Worm (Caenorhabditis elegans): Measurements from ENCODE around the gene srh-135.

DNA sequence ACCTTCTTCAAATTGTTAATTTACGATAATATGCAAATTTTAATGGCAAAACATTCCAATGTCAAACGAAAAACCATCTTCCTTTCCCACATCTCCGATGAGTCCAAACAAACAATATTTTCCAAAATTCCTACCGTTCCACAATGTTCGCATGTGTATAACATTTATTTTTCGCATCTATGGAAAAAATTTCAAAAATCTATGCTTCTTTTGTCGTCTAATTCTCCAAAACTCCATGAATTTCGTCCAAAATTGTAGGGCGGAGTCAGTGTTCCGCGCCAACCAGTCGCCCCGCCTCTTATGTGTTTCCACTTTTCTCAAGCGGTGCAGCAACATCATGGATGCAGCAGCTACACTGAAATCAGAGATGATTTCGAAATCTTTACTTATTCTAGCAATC, 4.0 kb upstream of the srh-135 start, which contains the start of gene T01E8.8:
- TF ChIP-seq unc-39 (tag; optimal IDR thresholded peaks at IDR 0.05), result no peak
- TF ChIP-seq unc-130 (GFP tag; optimal IDR thresholded peaks at IDR 0.05), result no peak
- TF ChIP-seq skn-1 (tag; optimal IDR thresholded peaks at IDR 0.05), result no peak
- TF ChIP-seq nhr-28 (tag; optimal IDR thresholded peaks at IDR 0.05), result no peak
- no peak for TF ChIP-seq ztf-7 (tag; optimal IDR thresholded peaks at IDR 0.05)
- TF ChIP-seq snpc-4 (tag; optimal IDR thresholded peaks at IDR 0.05), result no peak
- no peak for TF ChIP-seq egl-43 (GFP tag; IDR thresholded peaks at IDR 0.05)
- no peak for TF ChIP-seq dmd-9 (GFP tag; IDR thresholded peaks at IDR 0.05)
- no peak for TF ChIP-seq nhr-237 (tag; optimal IDR thresholded peaks at IDR 0.05)
- TF ChIP-seq lin-29 (GFP tag; IDR thresholded peaks at IDR 0.05), result no peak
- TF ChIP-seq pha-4 (GFP tag; IDR thresholded peaks at IDR 0.05), result no peak
- TF ChIP-seq pha-4 (tag; optimal IDR thresholded peaks at IDR 0.05), result no peak

All from whole organism, L4 larva.